Worm (Caenorhabditis elegans): Measurements from ENCODE around the gene F01G4.4.
A peak's percentile ranks its signal among the peaks of the same experiment; 100 is the strongest.

The F01G4.4 gene

DNA sequence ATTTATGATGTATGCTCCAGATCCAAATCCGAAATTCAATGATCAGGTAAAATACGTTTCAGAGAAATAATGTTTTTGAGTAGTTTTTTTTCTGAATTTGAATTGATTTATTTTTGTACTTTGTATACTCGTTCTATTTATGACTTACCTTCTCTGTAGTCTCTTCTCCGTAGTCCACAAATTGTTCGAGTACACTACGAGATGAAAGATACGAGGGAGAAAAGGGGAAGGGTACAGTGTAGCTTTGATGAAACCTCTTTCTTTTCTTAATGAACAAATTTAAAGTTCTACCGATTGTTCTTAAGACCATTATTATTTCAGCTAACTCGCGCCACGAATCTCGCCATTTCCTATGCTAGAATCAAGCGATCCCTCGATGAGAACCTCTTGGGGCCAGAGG is 36.9 kb downstream of the F01G4.4 start:
- TF ChIP-seq elt-2 (tag; optimal IDR thresholded peaks at IDR 0.05), result peak; percentile 11
- TF ChIP-seq nhr-25 (tag; optimal IDR thresholded peaks at IDR 0.05), result no peak
- no peak for TF ChIP-seq eor-1 (tag; optimal IDR thresholded peaks at IDR 0.05)
- TF ChIP-seq pha-4 (tag; optimal IDR thresholded peaks at IDR 0.05), result peak; percentile 6
- TF ChIP-seq pqm-1 (tag; optimal IDR thresholded peaks at IDR 0.05), result peak; percentile 32
- TF ChIP-seq ama-1 (optimal IDR thresholded peaks at IDR 0.05), result no peak
- TF ChIP-seq ceh-28 (tag; optimal IDR thresholded peaks at IDR 0.05), result no peak
- TF ChIP-seq nhr-11 (tag; optimal IDR thresholded peaks at IDR 0.05), result no peak

DNA sequence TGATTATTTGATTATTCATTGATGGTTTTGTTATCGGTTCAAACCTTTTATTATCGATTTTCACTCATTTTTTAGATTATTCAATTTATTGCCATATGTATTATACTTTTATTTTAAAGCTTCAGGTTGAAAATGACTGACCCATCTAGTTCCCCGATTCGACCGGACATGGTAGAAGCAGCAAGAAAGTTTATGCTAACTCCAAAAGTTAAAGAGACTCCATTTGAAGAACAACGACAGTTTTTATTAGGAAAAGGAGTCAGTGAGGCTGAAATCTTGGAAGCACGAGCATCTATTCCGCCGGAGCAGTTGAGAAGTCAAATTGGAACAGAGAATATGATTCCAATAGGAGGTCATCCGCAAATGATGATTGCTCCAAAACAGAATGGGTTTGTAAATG is 39.9 kb downstream of the F01G4.4 start, which contains the start of gene prx-14:
TSS of gene prx-14 (plus strand) at position 120 of the 400 bp plus-strand sequence.
- TF ChIP-seq nhr-76 (tag; optimal IDR thresholded peaks at IDR 0.05), result no peak
- no peak for TF ChIP-seq pqm-1 (tag; optimal IDR thresholded peaks at IDR 0.05)
- TF ChIP-seq lin-39 (tag; optimal IDR thresholded peaks at IDR 0.05), result no peak
- TF ChIP-seq ceh-9 (tag; optimal IDR thresholded peaks at IDR 0.05), result no peak
- TF ChIP-seq hmg-11 (tag; optimal IDR thresholded peaks at IDR 0.05), result no peak
- TF ChIP-seq nhr-12 (tag; optimal IDR thresholded peaks at IDR 0.05), result no peak
- TF ChIP-seq nhr-23 (tag; optimal IDR thresholded peaks at IDR 0.05), result no peak
- TF ChIP-seq nfya-1 (tag; optimal IDR thresholded peaks at IDR 0.05; ENCODE audit: insufficient read depth), result no peak
- TF ChIP-seq pha-4 (tag; optimal IDR thresholded peaks at IDR 0.05), result peak; percentile 8
- TF ChIP-seq egl-27 (tag; optimal IDR thresholded peaks at IDR 0.05), result no peak
- no peak for TF ChIP-seq ceh-82 (tag; optimal IDR thresholded peaks at IDR 0.05)
- peak; percentile 0 for TF ChIP-seq elt-2 (tag; optimal IDR thresholded peaks at IDR 0.05)
- TF ChIP-seq lin-15B (tag; optimal IDR thresholded peaks at IDR 0.05), result no peak

DNA sequence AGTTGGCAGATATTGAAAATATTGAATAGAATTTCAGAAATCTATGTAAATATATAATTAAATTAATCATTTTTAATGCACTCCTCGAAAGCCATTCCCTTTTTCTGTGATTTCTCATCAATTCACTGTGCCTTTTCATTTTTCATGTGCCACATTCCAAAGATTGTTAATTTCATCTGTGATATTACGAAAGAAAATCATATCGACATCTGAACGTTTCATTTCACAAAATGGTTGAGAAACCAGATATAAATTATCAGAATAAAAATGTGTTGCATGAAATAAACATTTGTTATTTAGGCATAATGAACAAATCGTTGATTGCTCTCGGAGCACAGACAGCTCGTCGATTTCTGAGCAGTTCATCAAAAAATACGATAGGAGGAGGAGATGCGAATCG is 40.8 kb downstream of the F01G4.4 start, which contains the start of gene nuaf-3:
TSS of gene nuaf-3 (plus strand) at position 301 of the 400 bp plus-strand sequence.
- TF ChIP-seq fkh-10 (GFP tag; optimal IDR thresholded peaks at IDR 0.05), result no peak
- TF ChIP-seq elt-2 (tag; optimal IDR thresholded peaks at IDR 0.05), result peak; percentile 34

DNA sequence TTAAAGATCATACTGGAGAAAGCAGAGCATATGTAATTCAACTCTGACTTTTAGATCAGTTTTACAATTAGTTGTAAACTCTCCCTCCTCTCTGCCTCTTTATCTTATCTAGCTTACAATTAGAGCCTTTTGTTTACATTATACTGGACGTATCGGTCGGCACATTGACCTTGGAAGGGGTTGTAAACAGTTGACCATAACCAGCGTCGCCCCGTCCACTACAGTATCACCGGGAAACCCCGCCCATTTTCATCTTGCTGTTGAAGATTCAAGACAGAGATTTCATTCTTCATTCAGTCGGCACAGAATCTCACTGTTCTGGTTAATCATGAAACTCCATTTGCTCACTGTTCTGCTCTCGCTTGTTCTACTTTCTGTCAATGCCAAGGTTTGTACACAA is 43.6 kb downstream of the F01G4.4 start, which contains the start of gene sdz-27:
TSS of gene sdz-27 (plus strand) at position 301 of the 400 bp plus-strand sequence.
- TF ChIP-seq nhr-43 (tag; optimal IDR thresholded peaks at IDR 0.05; ENCODE audit: poor library complexity, severe bottlenecking) (no peak), snpc-4 (tag; optimal IDR thresholded peaks at IDR 0.05) (no peak), nhr-237 (tag; optimal IDR thresholded peaks at IDR 0.05) (no peak), lin-39 (tag; optimal IDR thresholded peaks at IDR 0.05) (no peak), elt-3 (tag; optimal IDR thresholded peaks at IDR 0.05) (no peak), zag-1 (tag; optimal IDR thresholded peaks at IDR 0.05) (no peak), skn-1 (tag; optimal IDR thresholded peaks at IDR 0.05) (no peak), mml-1 (tag; optimal IDR thresholded peaks at IDR 0.05) (no peak), egl-5 (tag; optimal IDR thresholded peaks at IDR 0.05) (no peak), ceh-9 (tag; optimal IDR thresholded peaks at IDR 0.05) (no peak), ceh-16 (tag; optimal IDR thresholded peaks at IDR 0.05) (no peak), ama-1 (optimal IDR thresholded peaks at IDR 0.05) (no peak), nfya-1 (tag; optimal IDR thresholded peaks at IDR 0.05; ENCODE audit: insufficient read depth) (no peak), nhr-28 (tag; optimal IDR thresholded peaks at IDR 0.05) (no peak), R02D3.7 (tag; optimal IDR thresholded peaks at IDR 0.05) (no peak), ztf-11 (tag; optimal IDR thresholded peaks at IDR 0.05) (no peak), nhr-25 (tag; optimal IDR thresholded peaks at IDR 0.05) (no peak), elt-2 (tag; optimal IDR thresholded peaks at IDR 0.05) (no peak)

DNA sequence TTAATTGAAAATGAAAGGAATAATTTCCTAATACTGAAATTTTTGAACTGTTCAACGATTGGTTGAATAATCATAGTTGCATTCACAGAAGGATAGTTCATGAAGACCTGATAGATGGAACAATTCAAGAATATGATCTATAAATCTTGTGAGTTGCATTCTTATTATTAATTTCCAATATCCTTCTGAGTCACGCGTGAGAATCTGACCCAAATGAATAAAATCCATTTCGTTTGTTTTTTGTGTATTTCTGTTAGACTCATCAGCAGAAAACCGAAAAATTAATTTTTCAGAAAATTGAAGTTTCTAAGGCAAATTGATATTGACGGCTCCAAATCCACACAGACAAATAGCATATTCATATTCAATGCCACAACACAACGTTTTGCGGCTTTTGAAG is 46.3 kb downstream of the F01G4.4 start, which contains the start of gene fbxb-79:
TSS of gene fbxb-79 (minus strand) at position 101 of the 400 bp plus-strand sequence.
- TF ChIP-seq nhr-67 (tag; optimal IDR thresholded peaks at IDR 0.05) (no peak), nfya-1 (tag; optimal IDR thresholded peaks at IDR 0.05; ENCODE audit: insufficient read depth) (no peak), sea-2 (GFP tag; optimal IDR thresholded peaks at IDR 0.05) (no peak), daf-12 (tag; optimal IDR thresholded peaks at IDR 0.05) (no peak), nhr-76 (tag; optimal IDR thresholded peaks at IDR 0.05) (no peak), ztf-4 (tag; optimal IDR thresholded peaks at IDR 0.05) (no peak), fos-1 (tag; optimal IDR thresholded peaks at IDR 0.05) (no peak), nhr-25 (tag; optimal IDR thresholded peaks at IDR 0.05) (no peak)
